Worm (Caenorhabditis elegans): ENCODE measurements around the gene Y14H12A.1.

DNA sequence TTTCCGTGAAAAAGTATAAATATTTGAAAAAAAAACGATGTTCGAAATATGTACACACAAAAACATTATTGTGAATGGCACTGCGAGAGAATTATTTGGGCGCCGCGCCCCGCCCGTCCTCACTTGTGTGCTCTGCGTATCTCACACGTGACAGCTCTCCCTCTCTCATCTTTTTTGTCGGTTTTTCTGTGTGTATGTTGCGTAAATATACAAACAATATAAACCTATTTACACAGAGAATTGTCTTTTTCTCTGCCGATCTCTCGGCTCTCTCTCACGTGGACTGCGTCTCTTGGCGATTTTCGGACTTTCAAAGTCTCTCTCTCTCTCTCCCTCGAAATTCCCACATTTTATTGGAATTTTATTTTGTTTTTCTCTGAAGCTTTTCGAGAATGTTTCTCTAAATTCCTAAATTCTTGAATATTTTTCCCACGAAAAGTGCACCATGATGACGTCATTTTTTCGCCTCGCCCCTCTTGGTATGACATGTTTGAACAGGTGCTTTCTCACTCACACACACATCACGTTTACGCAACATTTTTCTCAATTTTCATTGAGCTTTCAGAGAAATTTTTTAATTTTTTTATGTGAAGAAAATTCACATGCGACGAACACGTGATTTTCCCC is 34.2 kb upstream of the Y14H12A.1 start:
- TF ChIP-seq R02D3.7 (tag; optimal IDR thresholded peaks at IDR 0.05): no peak
- peak; percentile 11 for TF ChIP-seq snpc-4 (tag; optimal IDR thresholded peaks at IDR 0.05)
- TF ChIP-seq ztf-4 (tag; optimal IDR thresholded peaks at IDR 0.05): peak; percentile 67
- no peak for TF ChIP-seq lin-39 (tag; optimal IDR thresholded peaks at IDR 0.05)
- no peak for TF ChIP-seq blmp-1 (tag; optimal IDR thresholded peaks at IDR 0.05; ENCODE audit: insufficient read depth)
- TF ChIP-seq mdl-1 (tag; optimal IDR thresholded peaks at IDR 0.05): peak; percentile 80 to 94
- no peak for TF ChIP-seq elt-3 (tag; optimal IDR thresholded peaks at IDR 0.05)
- no peak for TF ChIP-seq aly-2 (tag; optimal IDR thresholded peaks at IDR 0.05)
- TF ChIP-seq mab-5 (tag; optimal IDR thresholded peaks at IDR 0.05): peak; percentile 56
- TF ChIP-seq zag-1 (tag; optimal IDR thresholded peaks at IDR 0.05): peak; percentile 69
- peak; percentile 69 for TF ChIP-seq egl-27 (tag; optimal IDR thresholded peaks at IDR 0.05)
- no peak for TF ChIP-seq nhr-11 (tag; optimal IDR thresholded peaks at IDR 0.05)
- TF ChIP-seq unc-39 (tag; optimal IDR thresholded peaks at IDR 0.05): no peak
- peak; percentile 29 for TF ChIP-seq nhr-25 (tag; optimal IDR thresholded peaks at IDR 0.05)

All from whole organism, L2 larva.